Fruit fly (Drosophila melanogaster) whole organism, embryonic: ENCODE results near the gene Miga.
A peak's percentile ranks its signal among the peaks of the same experiment; 100 is the strongest.

ENCODE experiments used
- B-H1 ChIP-seq: fragments of 200-800 bp; sonication (Bioruptor generic); IDR thresholded peaks from 3 replicates; pipeline ENCODE4 v1.3.6; 2022; ENCODE audit warnings: missing biosample characterization, missing genetic modification characterization
- B-H2 ChIP-seq: fragments of 200-800 bp; sonication (Bioruptor generic); optimal IDR thresholded peaks from 2 replicates; lab custom pipeline; 2018; ENCODE audit warnings: missing biosample characterization, mild to moderate bottlenecking, missing genetic modification characterization
- Blimp-1 ChIP-seq: fragments of 200-800 bp; sonication (Bioruptor generic); optimal IDR thresholded peaks from 3 replicates; lab custom pipeline; 2018; ENCODE audit warnings: missing biosample characterization, missing genetic modification characterization, mild to moderate bottlenecking, moderate library complexity, missing genetic modification reagents
- CG11695 ChIP-seq: fragments of 200-800 bp; sonication (Bioruptor generic); IDR thresholded peaks from 3 replicates; pipeline ENCODE4 v1.3.6; 2022; ENCODE audit warnings: missing biosample characterization, missing genetic modification characterization
- CG13287 ChIP-seq: fragments of 200-800 bp; sonication (Bioruptor generic); IDR thresholded peaks from 2 replicates; pipeline ENCODE4 v1.3.6; 2022; ENCODE audit warnings: missing biosample characterization, missing genetic modification characterization; ENCODE audit not compliant: partially characterized antibody
- CG17568 ChIP-seq: fragments of 200-800 bp; sonication (Bioruptor generic); optimal IDR thresholded peaks from 2 replicates; lab custom pipeline; 2018; ENCODE audit warnings: missing biosample characterization, mild to moderate bottlenecking, missing genetic modification characterization, moderate library complexity
- CG1832 ChIP-seq: fragments of 200-800 bp; sonication (Bioruptor generic); optimal IDR thresholded peaks from 2 replicates; lab custom pipeline; 2017; ENCODE audit warnings: missing biosample characterization, mild to moderate bottlenecking, missing genetic modification characterization, inconsistent platforms
- CG34422 ChIP-seq: fragments of 200-800 bp; sonication (Bioruptor generic); IDR thresholded peaks from 3 replicates; pipeline ENCODE4 v1.3.6; 2022; ENCODE audit warnings: missing biosample characterization, missing genetic modification characterization
- CG3847 ChIP-seq: fragments of 200-800 bp; sonication (Bioruptor generic); IDR thresholded peaks from 2 replicates; pipeline ENCODE4 v1.3.6; 2022; ENCODE audit warnings: missing biosample characterization, missing genetic modification characterization
- CG4404 ChIP-seq: fragments of 200-800 bp; sonication (Bioruptor generic); IDR thresholded peaks from 2 replicates; pipeline ENCODE4 v1.3.6; 2022; ENCODE audit warnings: missing biosample characterization, missing genetic modification characterization
- CG4424 ChIP-seq: fragments of 200-800 bp; sonication (Bioruptor generic); optimal IDR thresholded peaks from 3 replicates; lab custom pipeline; 2016; ENCODE audit warnings: missing biosample characterization, missing genetic modification characterization
- CG6175 ChIP-seq: fragments of 200-800 bp; sonication (Bioruptor generic); IDR thresholded peaks from 3 replicates; pipeline ENCODE4 v1.3.6; 2022; ENCODE audit warnings: missing biosample characterization, missing genetic modification characterization
- CG7357 ChIP-seq: fragments of 200-800 bp; sonication (Bioruptor generic); IDR thresholded peaks from 3 replicates; pipeline ENCODE4 v1.3.6; 2022; ENCODE audit warnings: missing biosample characterization, missing genetic modification characterization
- CG8281 ChIP-seq: fragments of 200-800 bp; sonication (Bioruptor generic); optimal IDR thresholded peaks from 2 replicates; lab custom pipeline; 2018; ENCODE audit warnings: missing biosample characterization, mild to moderate bottlenecking, missing genetic modification characterization, moderate library complexity
- CG9932 ChIP-seq: fragments of 200-800 bp; sonication (Bioruptor generic); IDR thresholded peaks from 2 replicates; pipeline ENCODE4 v1.3.6; 2022; ENCODE audit warnings: missing biosample characterization, missing genetic modification characterization
- CkIIα-i1 ChIP-seq: fragments of 200-800 bp; sonication (Bioruptor generic); IDR thresholded peaks from 2 replicates; pipeline ENCODE4 v1.3.6; 2022; ENCODE audit warnings: missing biosample characterization, missing genetic modification characterization
- D ChIP-seq, 2 experiments: fragments of 200-800 bp in 1 of 2; fragments of >200 bp in 1 of 2; sonication (Bioruptor generic) in 1 of 2; optimal IDR thresholded peaks; 2 replicates in 1 of 2; 3 replicates in 1 of 2; lab custom pipeline; 2017; ENCODE audit warnings: mild to moderate bottlenecking in 1 of 2, missing biosample characterization in 1 of 2, missing genetic modification characterization in 1 of 2, missing genetic modification reagents in 1 of 2
- Dbx ChIP-seq: fragments of 200-800 bp; sonication (Bioruptor generic); IDR thresholded peaks from 3 replicates; pipeline ENCODE4 v1.3.6; 2022; ENCODE audit warnings: missing biosample characterization, missing genetic modification characterization
- Drgx ChIP-seq: fragments of 200-800 bp; sonication (Bioruptor generic); IDR thresholded peaks from 2 replicates; pipeline ENCODE4 v1.3.6; 2022; ENCODE audit warnings: missing biosample characterization, missing genetic modification characterization
- HLHmδ ChIP-seq: fragments of 200-800 bp; sonication (Bioruptor generic); optimal IDR thresholded peaks from 2 replicates; lab custom pipeline; 2018; ENCODE audit warnings: missing biosample characterization, mild to moderate bottlenecking, missing genetic modification characterization, moderate library complexity
- Hr78 ChIP-seq, 2 experiments: fragments of 200-800 bp in 1 of 2; fragments of >200 bp in 1 of 2; sonication (Bioruptor generic) in 1 of 2; optimal IDR thresholded peaks; 2 replicates each; lab custom pipeline; 2017 to 2019; ENCODE audit warnings: missing biosample characterization in 2 of 2, missing genetic modification characterization in 2 of 2, mild to moderate bottlenecking in 1 of 2, moderate library complexity in 1 of 2
- Med ChIP-seq: fragments of 200-800 bp; sonication (Bioruptor generic); peaks from one replicate; lab custom pipeline; 2016; ENCODE audit warnings: missing biosample characterization, missing genetic modification characterization, mild to moderate bottlenecking, inconsistent platforms, moderate library complexity
- Oaz ChIP-seq: fragments of 200-800 bp; sonication (Bioruptor generic); IDR thresholded peaks from 2 replicates; pipeline ENCODE4 v1.3.6; 2022; ENCODE audit warnings: missing biosample characterization, missing genetic modification characterization
- Optix ChIP-seq: fragments of 200-800 bp; sonication (Bioruptor generic); IDR thresholded peaks from 3 replicates; pipeline ENCODE4 v1.3.6; 2022; ENCODE audit warnings: missing biosample characterization, missing genetic modification characterization
- TFAM ChIP-seq: fragments of 200-800 bp; sonication (Bioruptor generic); optimal IDR thresholded peaks from 2 replicates; lab custom pipeline; 2017; ENCODE audit warnings: missing biosample characterization, missing genetic modification characterization, inconsistent platforms
- Trl ChIP-seq, 3 experiments: fragments of >200 bp in 2 of 3; fragments of 200-800 bp in 1 of 3; sonication (Bioruptor generic) in 1 of 3; optimal IDR thresholded peaks; 2 replicates in 1 of 3; 3 replicates in 2 of 3; lab custom pipeline; 2016 to 2017; ENCODE audit warnings: missing biosample characterization in 1 of 3, missing genetic modification characterization in 1 of 3
- bowl ChIP-seq: fragments of 200-800 bp; sonication (Bioruptor generic); IDR thresholded peaks from 2 replicates; pipeline ENCODE4 v1.3.6; 2022; ENCODE audit warnings: missing biosample characterization, missing genetic modification characterization
- caup ChIP-seq: fragments of 200-800 bp; sonication (Bioruptor generic); optimal IDR thresholded peaks from 3 replicates; lab custom pipeline; 2017; ENCODE audit warnings: missing biosample characterization, mild to moderate bottlenecking, missing genetic modification characterization, moderate library complexity; ENCODE audit not compliant: severe bottlenecking
- chm ChIP-seq: fragments of 200-800 bp; sonication (Bioruptor generic); IDR thresholded peaks from 2 replicates; pipeline ENCODE4 v1.3.6; 2022; ENCODE audit warnings: missing biosample characterization, missing genetic modification characterization
- cwo ChIP-seq: fragments of 200-800 bp; sonication (Bioruptor generic); optimal IDR thresholded peaks from 3 replicates; lab custom pipeline; 2017; ENCODE audit warnings: missing biosample characterization, missing genetic modification characterization, mild to moderate bottlenecking, moderate library complexity, missing genetic modification reagents
- emc ChIP-seq: fragments of 200-800 bp; sonication (Bioruptor generic); optimal IDR thresholded peaks from 2 replicates; lab custom pipeline; 2016; ENCODE audit warnings: missing biosample characterization, missing genetic modification characterization
- ewg ChIP-seq: fragments of 200-800 bp; sonication (Bioruptor generic); optimal IDR thresholded peaks from 3 replicates; lab custom pipeline; 2017; ENCODE audit warnings: mild to moderate bottlenecking, missing biosample characterization, missing genetic modification reagents, missing genetic modification characterization
- fu2 ChIP-seq: fragments of 200-800 bp; sonication (Bioruptor generic); optimal IDR thresholded peaks from 2 replicates; lab custom pipeline; 2016; ENCODE audit warnings: missing biosample characterization, missing genetic modification characterization
- gcm ChIP-seq: fragments of 200-800 bp; sonication (Bioruptor generic); optimal IDR thresholded peaks from 2 replicates; lab custom pipeline; 2019; ENCODE audit warnings: missing biosample characterization, mild to moderate bottlenecking, missing genetic modification characterization, moderate library complexity
- gsb ChIP-seq: fragments of 200-800 bp; sonication (Bioruptor generic); IDR thresholded peaks from 2 replicates; pipeline ENCODE4 v1.3.6; 2022; ENCODE audit warnings: missing biosample characterization, missing genetic modification characterization
- ken ChIP-seq: fragments of 200-800 bp; sonication (Bioruptor generic); IDR thresholded peaks from 3 replicates; pipeline ENCODE4 v1.3.6; 2022; ENCODE audit warnings: missing biosample characterization, missing genetic modification characterization
- onecut ChIP-seq: fragments of 200-800 bp; sonication (Bioruptor generic); IDR thresholded peaks from 2 replicates; pipeline ENCODE4 v1.3.6; 2022; ENCODE audit warnings: missing biosample characterization, missing genetic modification characterization
- phol ChIP-seq: fragments of 200-800 bp; sonication (Bioruptor generic); optimal IDR thresholded peaks from 3 replicates; lab custom pipeline; 2018; ENCODE audit warnings: missing biosample characterization, mild to moderate bottlenecking, missing genetic modification characterization, moderate library complexity
- psq ChIP-seq: fragments of 200-800 bp; sonication (Bioruptor generic); optimal IDR thresholded peaks from 2 replicates; lab custom pipeline; 2017; ENCODE audit warnings: missing biosample characterization, missing genetic modification characterization
- rib ChIP-seq: fragments of 200-800 bp; sonication (Bioruptor generic); IDR thresholded peaks from 2 replicates; pipeline ENCODE4 v1.3.6; 2022; ENCODE audit warnings: missing biosample characterization, missing genetic modification characterization
- sc ChIP-seq, 3 experiments: fragments of >200 bp in 2 of 3; fragments of 200-800 bp in 1 of 3; sonication (Bioruptor generic) in 1 of 3; optimal IDR thresholded peaks; 2 replicates in 2 of 3; 3 replicates in 1 of 3; lab custom pipeline; 2017; ENCODE audit warnings: mild to moderate bottlenecking in 1 of 3, missing biosample characterization in 1 of 3, missing genetic modification characterization in 1 of 3, missing genetic modification reagents in 1 of 3
- sob ChIP-seq: fragments of 200-800 bp; sonication (Bioruptor generic); IDR thresholded peaks from 2 replicates; pipeline ENCODE4 v1.3.6; 2022; ENCODE audit warnings: missing biosample characterization, missing genetic modification characterization
- sr ChIP-seq: fragments of 200-800 bp; sonication (Bioruptor generic); IDR thresholded peaks from 3 replicates; pipeline ENCODE4 v1.3.6; 2022; ENCODE audit warnings: missing biosample characterization, missing genetic modification characterization
- tap ChIP-seq: fragments of 200-800 bp; optimal IDR thresholded peaks from 3 replicates; lab custom pipeline; 2019; ENCODE audit warnings: missing biosample characterization, mild to moderate bottlenecking, missing genetic modification characterization, moderate library complexity
- ttk ChIP-seq: fragments of 200-800 bp; sonication (Bioruptor generic); IDR thresholded peaks from 2 replicates; pipeline ENCODE4 v2.1.2; 2022; ENCODE audit warnings: missing biosample characterization, missing genetic modification characterization
- vvl ChIP-seq: fragments of 200-800 bp; sonication (Bioruptor generic); IDR thresholded peaks from 2 replicates; pipeline ENCODE4 v1.3.6; 2022; ENCODE audit warnings: missing biosample characterization, missing genetic modification characterization
- yki ChIP-seq: fragments of >200 bp; optimal IDR thresholded peaks from 3 replicates; lab custom pipeline; 2018

The Miga gene

dm6 chrX:8410349-8411240 lies 27.0 kb downstream of the Miga start:
- TF ChIP-seq sob (GFP tag; lab: Robert Waterston, UW) (peak; percentile 10; the same call in 1 of the 2 replicates), ken (peak; percentile 28; the same call in 1 of the 3 replicates), CG9932 (GFP tag; lab: Robert Waterston, UW) (peak; percentile 21; the same call in 1 of the 2 replicates), CG4404 (GFP tag; lab: Robert Waterston, UW) (no peak), HLHmδ (GFP tag; lab: Kevin White, UChicago) (peak; percentile 37), Dbx (GFP tag; lab: Robert Waterston, UW) (peak; percentile 63; the same call in 1 of the 3 replicates), gsb (GFP tag; lab: Robert Waterston, UW) (no peak), caup (GFP tag; lab: Kevin White, UChicago) (no peak), vvl (GFP tag; lab: Robert Waterston, UW) (peak; percentile 22), CG17568 (GFP tag; lab: Kevin White, UChicago) (peak; percentile 6), psq (GFP tag; lab: Kevin White, UChicago) (no peak), TFAM (no peak), CG11695 (GFP tag; lab: Robert Waterston, UW) (0 out of 3 replicates have a peak, but pooled peaks have one; percentile 6), CkIIα-i1 (GFP tag; lab: Robert Waterston, UW) (no peak), B-H2 (GFP tag; lab: Kevin White, UChicago) (peak; percentile 2), CG34422 (GFP tag; lab: Robert Waterston, UW) (peak; percentile 26; the same call in 1 of the 3 replicates), cwo (GFP tag; lab: Kevin White, UChicago) (no peak), phol (no peak), ttk (no peak), D (optimal IDR thresholded peaks at IDR 0.05; lab: Kevin White, UChicago) (no peak), D (GFP tag; optimal IDR thresholded peaks at IDR 0.05; lab: Kevin White, UChicago) (no peak), onecut (GFP tag; lab: Robert Waterston, UW) (peak; percentile 29), CG3847 (GFP tag; lab: Robert Waterston, UW) (peak; percentile 30; the same call in 1 of the 2 replicates), Hr78 (GFP tag; optimal IDR thresholded peaks at IDR 0.05; lab: Kevin White, UChicago) (no peak), chm (peak; percentile 92), rib (GFP tag; lab: Robert Waterston, UW) (peak; percentile 48; the same call in 1 of the 2 replicates), sr (GFP tag; lab: Robert Waterston, UW) (peak; percentile 10; the same call in 1 of the 3 replicates), tap (tag; lab: Kevin White, UChicago) (no peak), CG4424 (GFP tag; lab: Kevin White, UChicago) (no peak), CG7357 (GFP tag; lab: Robert Waterston, UW) (no peak), Oaz (peak; percentile 30; the same call in 1 of the 2 replicates), ewg (GFP tag; lab: Kevin White, UChicago) (peak; percentile 22), CG1832 (GFP tag; lab: Kevin White, UChicago) (peak; percentile 96), fu2 (no peak), B-H1 (GFP tag; lab: Robert Waterston, UW) (no peak; the same call in 2 of the 3 replicates), gcm (GFP tag; lab: Kevin White, UChicago) (no peak), Blimp-1 (GFP tag; lab: Kevin White, UChicago) (peak; percentile 14), yki (lab: Kevin White, UChicago) (peak; percentile 82), Drgx (GFP tag; lab: Robert Waterston, UW) (peak; percentile 72), Trl (optimal IDR thresholded peaks at IDR 0.05; lab: Kevin White, UChicago) (peak; percentile 96 to 98), Trl (GFP tag; optimal IDR thresholded peaks at IDR 0.05; lab: Kevin White, UChicago) (peak; percentile 22), CG13287 (GFP tag; lab: Robert Waterston, UW) (0 out of 2 replicates have a peak, but pooled peaks have one; percentile 1), Optix (peak; percentile 42; the same call in 1 of the 3 replicates), bowl (GFP tag; lab: Robert Waterston, UW) (peak; percentile 80; the same call in 1 of the 2 replicates), sc (optimal IDR thresholded peaks at IDR 0.05; lab: Kevin White, UChicago) (no peak), sc (GFP tag; optimal IDR thresholded peaks at IDR 0.05; lab: Kevin White, UChicago) (no peak), CG8281 (tag; lab: Kevin White, UChicago) (no peak), emc (GFP tag; lab: Kevin White, UChicago) (no peak), Med (GFP tag; lab: Kevin White, UChicago) (peak; percentile 47), CG6175 (no peak; the same call in 2 of the 3 replicates)
